Fruit fly (Drosophila melanogaster): ENCODE measurements around the gene CG11384.

DNA sequence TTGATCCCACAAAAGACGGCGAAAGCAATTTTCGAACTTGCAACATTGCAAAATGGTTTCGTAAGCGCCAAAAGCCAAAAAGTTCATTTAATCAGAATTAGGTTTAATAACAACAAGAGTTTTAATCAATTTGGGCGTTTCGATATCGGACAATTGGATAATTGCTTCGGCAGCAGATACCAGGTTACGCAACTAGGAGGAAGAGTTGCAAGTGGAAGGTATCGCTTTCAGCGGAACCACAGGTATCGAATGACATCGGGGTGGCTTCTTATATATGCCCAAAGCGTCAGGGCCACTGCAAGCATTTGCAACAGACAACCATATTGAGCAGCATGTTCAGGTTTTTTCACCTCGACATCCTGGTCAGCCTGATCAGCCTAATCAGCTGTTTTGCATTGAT lies 30.6 kb upstream of the CG11384 start, which contains the start of gene CG14624:
- no peak for TF ChIP-seq psq (optimal IDR thresholded peaks at IDR 0.05)
- no peak for TF ChIP-seq h (optimal IDR thresholded peaks at IDR 0.05)
- no peak for TF ChIP-seq ttk (optimal IDR thresholded peaks at IDR 0.05)
